Fruit fly (Drosophila melanogaster) whole organism, embryonic: ENCODE data around the gene alphaTub84B.

Experiments used
- CG10267 ChIP-seq: fragments of 200-800 bp; sonication (Bioruptor generic); optimal IDR thresholded peaks from 2 replicates; lab custom pipeline; 2018; ENCODE audit warnings: missing biosample characterization, mild to moderate bottlenecking, missing genetic modification characterization, moderate library complexity
- CG12391 ChIP-seq: fragments of 200-800 bp; sonication (Bioruptor generic); optimal IDR thresholded peaks from 3 replicates; lab custom pipeline; 2018; ENCODE audit warnings: missing biosample characterization, mild to moderate bottlenecking, missing genetic modification characterization, moderate library complexity
- CG12659 ChIP-seq: fragments of 200-800 bp; sonication (Bioruptor generic); optimal IDR thresholded peaks from 3 replicates; lab custom pipeline; 2017; ENCODE audit warnings: mild to moderate bottlenecking, missing biosample characterization, missing genetic modification reagents, missing genetic modification characterization
- CG12744 ChIP-seq: fragments of 200-800 bp; sonication (Bioruptor generic); optimal IDR thresholded peaks from 2 replicates; lab custom pipeline; 2016; ENCODE audit warnings: missing biosample characterization, missing genetic modification characterization
- CG13424 ChIP-seq: fragments of 200-800 bp; sonication (Bioruptor generic); optimal IDR thresholded peaks from 2 replicates; lab custom pipeline; 2019; ENCODE audit warnings: missing biosample characterization, mild to moderate bottlenecking, missing genetic modification characterization, moderate library complexity
- CG14710 ChIP-seq: fragments of 200-800 bp; sonication (Bioruptor generic); optimal IDR thresholded peaks from 3 replicates; lab custom pipeline; 2019; ENCODE audit warnings: missing biosample characterization, mild to moderate bottlenecking, missing genetic modification characterization, moderate library complexity
- CG15514 ChIP-seq: fragments of 200-800 bp; sonication (Bioruptor generic); optimal IDR thresholded peaks from 3 replicates; lab custom pipeline; 2017; ENCODE audit warnings: missing biosample characterization, missing genetic modification characterization, mild to moderate bottlenecking, moderate library complexity, missing genetic modification reagents
- CG15696 ChIP-seq: fragments of 200-800 bp; sonication (Bioruptor generic); optimal IDR thresholded peaks from 2 replicates; lab custom pipeline; 2019; ENCODE audit warnings: missing biosample characterization, mild to moderate bottlenecking, missing genetic modification characterization, moderate library complexity
- CG18599 ChIP-seq: fragments of 200-800 bp; sonication (Bioruptor generic); optimal IDR thresholded peaks from 3 replicates; lab custom pipeline; 2017; ENCODE audit warnings: missing biosample characterization, missing genetic modification characterization, mild to moderate bottlenecking, moderate library complexity, missing genetic modification reagents
- CG2120 ChIP-seq: fragments of 200-800 bp; sonication (Bioruptor generic); optimal IDR thresholded peaks from 3 replicates; lab custom pipeline; 2016; ENCODE audit warnings: missing biosample characterization, missing genetic modification characterization
- CG2199 ChIP-seq: fragments of 200-800 bp; sonication (Bioruptor generic); IDR thresholded peaks from 3 replicates; pipeline ENCODE4 v1.3.6; 2022; ENCODE audit warnings: missing biosample characterization, missing genetic modification characterization
- CG2712 ChIP-seq: fragments of 200-800 bp; optimal IDR thresholded peaks from 3 replicates; lab custom pipeline; 2019; ENCODE audit warnings: missing biosample characterization, mild to moderate bottlenecking, missing genetic modification characterization, moderate library complexity
- CG30020 ChIP-seq: fragments of 200-800 bp; optimal IDR thresholded peaks from 2 replicates; lab custom pipeline; 2019; ENCODE audit warnings: missing biosample characterization, mild to moderate bottlenecking, missing genetic modification characterization, moderate library complexity
- CG3163 ChIP-seq: fragments of 200-800 bp; sonication (Bioruptor generic); optimal IDR thresholded peaks from 3 replicates; lab custom pipeline; 2016; ENCODE audit warnings: missing biosample characterization, missing genetic modification characterization
- CG33213 ChIP-seq: fragments of 200-800 bp; sonication (Bioruptor generic); optimal IDR thresholded peaks from 3 replicates; lab custom pipeline; 2016; ENCODE audit warnings: missing biosample characterization, missing genetic modification characterization
- CG34224 ChIP-seq: fragments of 200-800 bp; sonication (Bioruptor generic); IDR thresholded peaks from 3 replicates; pipeline ENCODE4 v1.3.6; 2022; ENCODE audit warnings: missing biosample characterization, missing genetic modification characterization; ENCODE audit not compliant: partially characterized antibody
- CG34422 ChIP-seq: fragments of 200-800 bp; sonication (Bioruptor generic); IDR thresholded peaks from 3 replicates; pipeline ENCODE4 v1.3.6; 2022; ENCODE audit warnings: missing biosample characterization, missing genetic modification characterization
- CG4854 ChIP-seq: fragments of 200-800 bp; sonication (Bioruptor generic); optimal IDR thresholded peaks from 2 replicates; lab custom pipeline; 2016; ENCODE audit warnings: missing biosample characterization, missing genetic modification characterization, inconsistent platforms
- CG8089 ChIP-seq: fragments of 200-800 bp; sonication (Bioruptor generic); optimal IDR thresholded peaks from 3 replicates; lab custom pipeline; 2016; ENCODE audit warnings: missing biosample characterization, missing genetic modification characterization
- CG9932 ChIP-seq: fragments of 200-800 bp; sonication (Bioruptor generic); IDR thresholded peaks from 2 replicates; pipeline ENCODE4 v1.3.6; 2022; ENCODE audit warnings: missing biosample characterization, missing genetic modification characterization
- Camta ChIP-seq: fragments of 200-800 bp; sonication (Bioruptor generic); optimal IDR thresholded peaks from 2 replicates; lab custom pipeline; 2016; ENCODE audit warnings: missing biosample characterization, missing genetic modification characterization
- D19A ChIP-seq: fragments of 200-800 bp; optimal IDR thresholded peaks from 3 replicates; lab custom pipeline; 2019; ENCODE audit warnings: missing biosample characterization, mild to moderate bottlenecking, missing genetic modification characterization, moderate library complexity
- Dll ChIP-seq: fragments of 200-800 bp; sonication (Bioruptor generic); IDR thresholded peaks from 4 replicates; pipeline ENCODE4 v1.3.6; 2022; ENCODE audit warnings: missing biosample characterization, missing genetic modification characterization; ENCODE audit not compliant: partially characterized antibody
- HmgZ ChIP-seq: fragments of 200-800 bp; sonication (Bioruptor generic); optimal IDR thresholded peaks from 2 replicates; lab custom pipeline; 2018; ENCODE audit warnings: missing biosample characterization, mild to moderate bottlenecking, missing genetic modification characterization
- Lhr ChIP-seq: fragments of 200-800 bp; sonication (Bioruptor generic); optimal IDR thresholded peaks from 3 replicates; lab custom pipeline; 2017; ENCODE audit warnings: mild to moderate bottlenecking, missing biosample characterization, missing genetic modification reagents, missing genetic modification characterization
- MBD-R2 ChIP-seq: fragments of 200-800 bp; sonication (Bioruptor generic); IDR thresholded peaks from 2 replicates; pipeline ENCODE4 v1.3.6; 2022; ENCODE audit warnings: missing biosample characterization, missing genetic modification characterization
- MTF-1 ChIP-seq: fragments of 200-800 bp; sonication (Bioruptor generic); optimal IDR thresholded peaks from 2 replicates; lab custom pipeline; 2018; ENCODE audit warnings: missing biosample characterization, mild to moderate bottlenecking, missing genetic modification characterization, borderline replicate concordance
- NfI ChIP-seq: fragments of 200-800 bp; sonication (Bioruptor generic); optimal IDR thresholded peaks from 3 replicates; lab custom pipeline; 2018; ENCODE audit warnings: missing biosample characterization, mild to moderate bottlenecking, missing genetic modification characterization, moderate library complexity
- Sry-δ ChIP-seq: fragments of 200-800 bp; sonication (Bioruptor generic); optimal IDR thresholded peaks from 2 replicates; lab custom pipeline; 2016; ENCODE audit warnings: missing biosample characterization, missing genetic modification characterization
- Taf1 ChIP-seq: fragments of 200-800 bp; sonication (Bioruptor generic); IDR thresholded peaks from 2 replicates; pipeline ENCODE4 v1.3.6; 2022; ENCODE audit warnings: missing biosample characterization, missing genetic modification characterization
- Xbp1 ChIP-seq: fragments of 200-800 bp; sonication (Bioruptor generic); optimal IDR thresholded peaks from 3 replicates; lab custom pipeline; 2016; ENCODE audit warnings: missing biosample characterization, mild to moderate bottlenecking, missing genetic modification characterization
- ato ChIP-seq: fragments of 200-800 bp; sonication (Bioruptor generic); IDR thresholded peaks from 2 replicates; pipeline ENCODE4 v1.3.6; 2022; ENCODE audit warnings: missing biosample characterization, missing genetic modification characterization; ENCODE audit not compliant: partially characterized antibody
- az2 ChIP-seq: fragments of 200-800 bp; sonication (Bioruptor generic); optimal IDR thresholded peaks from 3 replicates; lab custom pipeline; 2016; ENCODE audit warnings: missing biosample characterization, missing genetic modification characterization
- chif ChIP-seq, 2 experiments: fragments of 200-800 bp; sonication (Bioruptor generic); optimal IDR thresholded peaks; 3 replicates each; lab custom pipeline; 2016; ENCODE audit warnings: missing biosample characterization in 2 of 2, missing genetic modification characterization in 2 of 2
- chm ChIP-seq: fragments of 200-800 bp; sonication (Bioruptor generic); IDR thresholded peaks from 2 replicates; pipeline ENCODE4 v1.3.6; 2022; ENCODE audit warnings: missing biosample characterization, missing genetic modification characterization
- crc ChIP-seq: fragments of 200-800 bp; sonication (Bioruptor generic); optimal IDR thresholded peaks from 2 replicates; lab custom pipeline; 2016; ENCODE audit warnings: missing biosample characterization, missing genetic modification characterization
- dm ChIP-seq: fragments of 200-800 bp; sonication (Bioruptor generic); optimal IDR thresholded peaks from 3 replicates; lab custom pipeline; 2016; ENCODE audit warnings: missing biosample characterization, missing genetic modification characterization
- dpn ChIP-seq, 2 experiments: fragments of 200-800 bp; sonication (Bioruptor generic); optimal IDR thresholded peaks; 3 replicates each; lab custom pipeline; 2016; ENCODE audit warnings: missing biosample characterization in 2 of 2, missing genetic modification characterization in 2 of 2
- gfzf ChIP-seq: fragments of 200-800 bp; sonication (Bioruptor generic); optimal IDR thresholded peaks from 2 replicates; lab custom pipeline; 2016; ENCODE audit warnings: missing biosample characterization, mild to moderate bottlenecking, missing genetic modification characterization, moderate library complexity
- hbn ChIP-seq: fragments of 200-800 bp; sonication (Bioruptor generic); IDR thresholded peaks from 2 replicates; pipeline ENCODE4 v1.3.6; 2022; ENCODE audit warnings: missing biosample characterization, missing genetic modification characterization; ENCODE audit not compliant: partially characterized antibody
- insv ChIP-seq, 2 experiments: fragments of 200-800 bp; sonication (Bioruptor generic); optimal IDR thresholded peaks; 3 replicates each; lab custom pipeline; 2016 to 2018; ENCODE audit warnings: missing biosample characterization in 2 of 2, missing genetic modification characterization in 2 of 2
- otp ChIP-seq: fragments of 200-800 bp; sonication (Bioruptor generic); IDR thresholded peaks from 3 replicates; pipeline ENCODE4, ENCODE4 v1.3.6; 2022; ENCODE audit warnings: missing biosample characterization, missing genetic modification characterization
- pb ChIP-seq: fragments of 200-800 bp; sonication (Bioruptor generic); optimal IDR thresholded peaks from 3 replicates; lab custom pipeline; 2016; ENCODE audit warnings: missing biosample characterization, missing genetic modification characterization
- prd ChIP-seq, 3 experiments: fragments of >200 bp in 2 of 3; fragments of 200-800 bp in 1 of 3; sonication (Bioruptor generic) in 1 of 3; optimal IDR thresholded peaks in 2 of 3; IDR thresholded peaks in 1 of 3; 2 replicates in 2 of 3; 3 replicates in 1 of 3; pipeline versions ENCODE4 v1.3.6 to Lab custom; 2017 to 2022; ENCODE audit warnings: missing biosample characterization in 1 of 3, missing genetic modification characterization in 1 of 3
- row ChIP-seq: fragments of 200-800 bp; sonication (Bioruptor generic); IDR thresholded peaks from 3 replicates; pipeline ENCODE4 v1.3.6; 2022; ENCODE audit warnings: missing biosample characterization, missing genetic modification characterization
- sens ChIP-seq: fragments of 200-800 bp; sonication (Bioruptor generic); peaks from one replicate; lab custom pipeline; 2016; ENCODE audit warnings: missing biosample characterization, missing genetic modification characterization
- sug ChIP-seq: fragments of 200-800 bp; optimal IDR thresholded peaks from 2 replicates; lab custom pipeline; 2019; ENCODE audit warnings: missing biosample characterization, mild to moderate bottlenecking, missing genetic modification characterization, moderate library complexity
- toy ChIP-seq: fragments of 200-800 bp; sonication (Bioruptor generic); IDR thresholded peaks from 2 replicates; pipeline ENCODE4 v1.3.6; 2022; ENCODE audit warnings: missing biosample characterization, missing genetic modification characterization
- trem ChIP-seq: fragments of 200-800 bp; optimal IDR thresholded peaks from 3 replicates; lab custom pipeline; 2019; ENCODE audit warnings: missing biosample characterization, mild to moderate bottlenecking, missing genetic modification characterization, moderate library complexity

alphaTub84B gene

DNA sequence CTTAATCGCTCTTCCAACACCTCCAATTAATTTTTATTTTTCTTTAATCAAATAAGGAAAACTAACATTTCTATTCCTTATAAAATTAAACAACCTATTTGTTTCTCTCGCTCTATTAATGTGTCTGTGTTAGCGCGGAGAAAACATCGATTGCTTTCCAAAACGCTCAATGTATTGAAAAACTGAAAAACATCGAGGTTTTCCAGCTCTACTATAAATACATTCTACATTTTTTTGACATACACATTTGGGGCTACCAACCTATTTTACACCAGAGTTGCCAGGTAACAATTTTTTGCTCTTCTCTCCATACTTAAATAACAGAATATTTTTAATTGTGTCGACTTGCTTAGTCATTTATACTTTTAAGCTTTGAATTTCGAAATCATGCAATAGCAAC, 5.5 kb downstream of the alphaTub84B start (continued):
- TF ChIP-seq gfzf (GFP tag; lab: Kevin White, UChicago) (peak; percentile 39), hbn (GFP tag; lab: Robert Waterston, UW) (peak; percentile 74), chif (GFP tag; optimal IDR thresholded peaks at IDR 0.05; lab: Kevin White, UChicago) (peak in 1 of 2 experiments; percentile 7), sens (GFP tag; lab: Kevin White, UChicago) (peak; percentile 91), CG12391 (tag; lab: Kevin White, UChicago) (peak; percentile 57), CG2712 (tag; lab: Kevin White, UChicago) (peak; percentile 37), HmgZ (tag; lab: Kevin White, UChicago) (peak; percentile 52), trem (tag; lab: Kevin White, UChicago) (peak; percentile 97), CG18599 (GFP tag; lab: Kevin White, UChicago) (no peak), dpn (GFP tag; optimal IDR thresholded peaks at IDR 0.05; lab: Kevin White, UChicago) (peak; percentile 3 to 36), CG14710 (tag; lab: Kevin White, UChicago) (peak; percentile 71), crc (no peak), row (peak; percentile 64), CG30020 (peak; percentile 57), CG33213 (peak; percentile 61), CG34224 (GFP tag; lab: Robert Waterston, UW) (peak; percentile 66), insv (GFP tag; optimal IDR thresholded peaks at IDR 0.05; lab: Kevin White, UChicago) (peak in 1 of 2 experiments; percentile 31), MTF-1 (GFP tag; lab: Kevin White, UChicago) (no peak), chm (GFP tag; lab: Robert Waterston, UW) (peak; percentile 11; the same call in 1 of the 2 replicates), CG15696 (tag; lab: Kevin White, UChicago) (peak; percentile 30), CG10267 (peak; percentile 70), CG13424 (peak; percentile 27), CG4854 (GFP tag; lab: Kevin White, UChicago) (peak; percentile 0), CG12659 (GFP tag; lab: Kevin White, UChicago) (peak; percentile 74), Xbp1 (peak; percentile 44), CG15514 (GFP tag; lab: Kevin White, UChicago) (peak; percentile 52), toy (GFP tag; lab: Robert Waterston, UW) (no peak), pb (GFP tag; lab: Kevin White, UChicago) (no peak), otp (GFP tag; lab: Robert Waterston, UW) (no peak), az2 (GFP tag; lab: Kevin White, UChicago) (peak; percentile 11), Lhr (GFP tag; lab: Kevin White, UChicago) (peak; percentile 81), CG34422 (peak; percentile 20; the same call in 1 of the 3 replicates), Camta (GFP tag; lab: Kevin White, UChicago) (peak; percentile 20), sug (peak; percentile 36), CG8089 (GFP tag; lab: Kevin White, UChicago) (no peak), Sry-δ (GFP tag; lab: Kevin White, UChicago) (peak; percentile 86), MBD-R2 (GFP tag; lab: Robert Waterston, UW) (peak; percentile 38; the same call in 1 of the 2 replicates), NfI (GFP tag; lab: Kevin White, UChicago) (peak; percentile 10), dm (GFP tag; lab: Kevin White, UChicago) (peak; percentile 48), prd (optimal IDR thresholded peaks at IDR 0.05; lab: Kevin White, UChicago) (no peak), prd (GFP tag; IDR thresholded peaks at IDR 0.05; lab: Robert Waterston, UW) (no peak), CG12744 (GFP tag; lab: Kevin White, UChicago) (peak; percentile 24), CG3163 (GFP tag; lab: Kevin White, UChicago) (peak; percentile 38), CG2120 (GFP tag; lab: Kevin White, UChicago) (peak; percentile 58), ato (GFP tag; lab: Robert Waterston, UW) (no peak), D19A (tag; lab: Kevin White, UChicago) (peak; percentile 47), Taf1 (GFP tag; lab: Robert Waterston, UW) (no peak), CG9932 (GFP tag; lab: Robert Waterston, UW) (peak; percentile 23; the same call in 1 of the 2 replicates), CG2199 (GFP tag; lab: Robert Waterston, UW) (peak; percentile 73; the same call in 1 of the 3 replicates), Dll (GFP tag; lab: Robert Waterston, UW) (peak; percentile 75)
